Worm (Caenorhabditis elegans): ENCODE results near the gene tag-290.

tag-290 gene

DNA sequence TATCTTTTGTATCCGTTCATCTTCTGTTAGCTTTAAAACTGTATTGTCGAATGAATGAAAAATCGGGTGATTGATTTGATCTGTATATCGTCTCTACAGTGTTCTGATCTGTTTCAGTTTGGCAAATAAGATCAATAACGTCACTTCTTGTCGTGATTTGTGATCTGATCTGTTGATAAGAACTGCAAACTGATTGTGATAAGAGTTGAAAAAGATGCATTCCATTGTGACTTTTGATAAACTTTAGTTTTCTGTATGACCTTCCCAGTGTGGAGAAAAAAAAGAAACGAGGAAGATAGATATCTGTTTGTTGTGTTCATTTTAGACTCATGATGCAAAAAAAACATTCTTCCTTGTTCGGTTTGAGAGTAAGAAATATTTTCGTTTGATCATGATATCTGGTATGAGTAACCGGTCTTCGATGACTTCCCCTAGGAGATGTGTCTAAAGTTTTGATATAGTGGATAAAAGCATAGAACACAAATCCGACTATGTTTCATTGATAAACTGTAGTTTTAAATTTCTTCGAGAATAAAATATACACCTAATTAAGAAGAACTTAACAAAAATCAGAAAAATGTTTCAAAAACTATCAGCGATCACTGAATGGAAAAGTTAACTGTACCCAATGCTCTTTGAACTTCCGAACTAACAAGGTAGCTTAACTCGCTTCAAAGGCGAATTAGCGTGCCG is 1.8 kb downstream of the tag-290 start:
- peak; percentile 67 for TF ChIP-seq elt-1 (tag; optimal IDR thresholded peaks at IDR 0.05; ENCODE audit: borderline replicate concordance, insufficient read depth)
- TF ChIP-seq elt-3 (tag; optimal IDR thresholded peaks at IDR 0.05) = no peak
- no peak for TF ChIP-seq zip-8 (tag; optimal IDR thresholded peaks at IDR 0.05)
- TF ChIP-seq snpc-4 (tag; optimal IDR thresholded peaks at IDR 0.05) = no peak

ce11 chrV:11615948-11616681 is 3.0 kb downstream of the tag-290 start, which contains the start of gene nlp-24:
Gene nlp-24, plus strand, starts transcription at chrV:11616376.
- no peak for TF ChIP-seq unc-62 (GFP tag; optimal IDR thresholded peaks at IDR 0.05)
- TF ChIP-seq elt-1 (tag; optimal IDR thresholded peaks at IDR 0.05; ENCODE audit: borderline replicate concordance, insufficient read depth) = no peak
- TF ChIP-seq unc-39 (tag; optimal IDR thresholded peaks at IDR 0.05) = no peak
- TF ChIP-seq blmp-1 (tag; optimal IDR thresholded peaks at IDR 0.05) = no peak
- no peak for TF ChIP-seq ham-2 (GFP tag; optimal IDR thresholded peaks at IDR 0.05)
- no peak for TF ChIP-seq hlh-1 (tag; optimal IDR thresholded peaks at IDR 0.05)

ce11 chrV:11616813-11617212 is 3.7 kb downstream of the tag-290 start:
- TF ChIP-seq lin-32 (GFP tag; optimal IDR thresholded peaks at IDR 0.05) = no peak
- no peak for TF ChIP-seq unc-39 (tag; optimal IDR thresholded peaks at IDR 0.05)
- no peak for TF ChIP-seq mep-1 (tag; optimal IDR thresholded peaks at IDR 0.05)
- TF ChIP-seq drap-1 (GFP tag; optimal IDR thresholded peaks at IDR 0.05) = no peak
- TF ChIP-seq lsy-2 (tag; optimal IDR thresholded peaks at IDR 0.05) = no peak
- no peak for TF ChIP-seq blmp-1 (tag; optimal IDR thresholded peaks at IDR 0.05)
- no peak for TF ChIP-seq snpc-4 (tag; optimal IDR thresholded peaks at IDR 0.05)
- TF ChIP-seq elt-3 (tag; optimal IDR thresholded peaks at IDR 0.05) = no peak
- no peak for TF ChIP-seq unc-62 (GFP tag; optimal IDR thresholded peaks at IDR 0.05)
- TF ChIP-seq mls-2 (tag; optimal IDR thresholded peaks at IDR 0.05) = no peak

ce11 chrV:11618173-11618572 is 5.1 kb downstream of the tag-290 start, which contains the start of gene glb-15:
Gene glb-15, minus strand, starts transcription at chrV:11618273.
- TF ChIP-seq tbx-8 (GFP tag; optimal IDR thresholded peaks at IDR 0.05) (no peak), mls-2 (tag; optimal IDR thresholded peaks at IDR 0.05) (no peak), unc-39 (tag; optimal IDR thresholded peaks at IDR 0.05) (no peak)

ce11 chrV:11620081-11620480 is 7.0 kb downstream of the tag-290 start:
- TF ChIP-seq ceh-43 (GFP tag; optimal IDR thresholded peaks at IDR 0.05) (no peak), nhr-237 (tag; optimal IDR thresholded peaks at IDR 0.05) (no peak), nhr-12 (tag; optimal IDR thresholded peaks at IDR 0.05) (no peak), nhr-28 (tag; optimal IDR thresholded peaks at IDR 0.05) (no peak), lin-32 (GFP tag; optimal IDR thresholded peaks at IDR 0.05) (no peak)

- TF ChIP-seq flh-1 (GFP tag; optimal IDR thresholded peaks at IDR 0.05) (no peak), ceh-43 (GFP tag; optimal IDR thresholded peaks at IDR 0.05) (no peak), unc-120 (tag; optimal IDR thresholded peaks at IDR 0.05; ENCODE audit: poor library complexity, severe bottlenecking) (no peak)
These were observed 8.2 kb downstream of the tag-290 start for ce11 chrV:11621276-11621675.

DNA sequence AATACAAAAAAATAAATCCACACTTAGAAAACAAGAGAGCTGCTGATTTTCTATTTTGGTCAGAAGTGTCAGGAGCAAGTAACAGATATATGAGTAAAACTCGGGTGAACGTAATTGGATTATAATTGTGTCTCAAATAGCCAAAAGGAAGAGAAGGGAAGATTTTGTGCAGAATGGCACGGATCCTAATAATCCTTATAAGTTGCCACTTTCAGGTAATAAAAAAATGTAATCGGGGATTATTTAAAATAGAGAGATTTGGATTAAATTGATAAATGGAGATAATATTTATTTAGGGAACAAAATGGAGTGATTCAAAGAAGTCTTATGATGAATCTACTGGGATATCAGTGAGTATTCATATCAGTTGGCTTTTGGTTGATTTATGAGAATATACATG is 11.8 kb downstream of the tag-290 start:
- TF ChIP-seq ces-1 (GFP tag; optimal IDR thresholded peaks at IDR 0.05) (peak; percentile 4), nhr-237 (tag; optimal IDR thresholded peaks at IDR 0.05) (no peak), flh-1 (GFP tag; optimal IDR thresholded peaks at IDR 0.05) (no peak)

- TF ChIP-seq sem-2 (GFP tag; optimal IDR thresholded peaks at IDR 0.05) = no peak
These were observed 14.7 kb downstream of the tag-290 start for ce11 chrV:11627837-11628236.
